Fruit fly (Drosophila melanogaster) whole organism, wandering third instar larva: ENCODE results near the gene CG42578.

Source experiments
- Abd-B ChIP-seq: fragments of >200 bp; optimal IDR thresholded peaks from 2 replicates; lab custom pipeline; 2017; ENCODE audit warnings: missing biosample characterization, missing genetic modification characterization
- CG32264 ChIP-seq: fragments of 200-800 bp; sonication (Bioruptor generic); optimal IDR thresholded peaks from 2 replicates; lab custom pipeline; 2016; ENCODE audit warnings: missing biosample characterization, missing genetic modification characterization
- CG9705 ChIP-seq: fragments of 200-800 bp; sonication (Bioruptor generic); optimal IDR thresholded peaks from 2 replicates; lab custom pipeline; 2018; ENCODE audit warnings: missing biosample characterization, mild to moderate bottlenecking, missing genetic modification characterization
- CrebA ChIP-seq: fragments of 200-800 bp; sonication (Bioruptor generic); optimal IDR thresholded peaks from 2 replicates; lab custom pipeline; 2016; ENCODE audit warnings: missing biosample characterization, mild to moderate bottlenecking, missing genetic modification characterization, borderline replicate concordance
- Dfd ChIP-seq: fragments of >200 bp; optimal IDR thresholded peaks from 2 replicates; lab custom pipeline; 2017; ENCODE audit warnings: missing biosample characterization, missing genetic modification characterization
- Dif ChIP-seq: fragments of 200-275, 200-300 bp; sonication (Bioruptor generic); optimal IDR thresholded peaks from 2 replicates; lab custom pipeline; 2018; ENCODE audit warnings: missing biosample characterization, missing genetic modification characterization; ENCODE audit not compliant: partially characterized antibody
- GATAd ChIP-seq: sonication (Bioruptor generic); optimal IDR thresholded peaks from 2 replicates; lab custom pipeline; 2016; ENCODE audit warnings: missing biosample characterization, missing genetic modification characterization
- HLH106 ChIP-seq: fragments of 200-800 bp; optimal IDR thresholded peaks from 3 replicates; lab custom pipeline; 2019; ENCODE audit warnings: missing biosample characterization, mild to moderate bottlenecking, missing genetic modification characterization, moderate library complexity
- Hnf4 ChIP-seq: fragments of 200-800 bp; sonication (Bioruptor generic); optimal IDR thresholded peaks from 2 replicates; lab custom pipeline; 2016; ENCODE audit warnings: missing biosample characterization, mild to moderate bottlenecking, missing genetic modification characterization
- Hr78 ChIP-seq: fragments of >200 bp; optimal IDR thresholded peaks from 2 replicates; lab custom pipeline; 2017; ENCODE audit warnings: missing biosample characterization, missing genetic modification characterization
- Hr83 ChIP-seq: fragments of 200-300 bp; sonication (Bioruptor generic); optimal IDR thresholded peaks from 2 replicates; lab custom pipeline; 2016; ENCODE audit warnings: missing biosample characterization, mild to moderate bottlenecking, missing genetic modification characterization, moderate library complexity; ENCODE audit not compliant: poor library complexity, severe bottlenecking
- Jra ChIP-seq: sonication (Bioruptor generic); optimal IDR thresholded peaks from 2 replicates; lab custom pipeline; 2016; ENCODE audit warnings: missing biosample characterization, missing genetic modification characterization
- Mio ChIP-seq: sonication (Bioruptor generic); optimal IDR thresholded peaks from 2 replicates; lab custom pipeline; 2016; ENCODE audit warnings: missing biosample characterization, missing genetic modification characterization
- Myc ChIP-seq: fragments of >200 bp; optimal IDR thresholded peaks from 2 replicates; lab custom pipeline; 2017
- N ChIP-seq: fragments of >200 bp; optimal IDR thresholded peaks from 2 replicates; lab custom pipeline; 2018; ENCODE audit warnings: missing biosample characterization, missing external identifiers, missing genetic modification characterization
- OdsH ChIP-seq: fragments of 200-800 bp; sonication (Bioruptor generic); optimal IDR thresholded peaks from 2 replicates; lab custom pipeline; 2016; ENCODE audit warnings: missing biosample characterization, mild to moderate bottlenecking, missing genetic modification characterization
- Rel ChIP-seq, 2 experiments: fragments of 200-800 bp; sonication (Bioruptor generic) in 1 of 2; optimal IDR thresholded peaks; 2 replicates in 1 of 2; 3 replicates in 1 of 2; lab custom pipeline; 2016 to 2019; ENCODE audit warnings: mild to moderate bottlenecking in 2 of 2, missing biosample characterization in 2 of 2, missing genetic modification characterization in 2 of 2, moderate library complexity in 1 of 2
- Sp1 ChIP-seq: fragments of 200-800 bp; sonication (Bioruptor generic); optimal IDR thresholded peaks from 3 replicates; lab custom pipeline; 2019; ENCODE audit warnings: missing biosample characterization, mild to moderate bottlenecking, missing genetic modification characterization, moderate library complexity
- Vsx2 ChIP-seq: fragments of 200-300, 225-300 bp; sonication (Bioruptor generic); optimal IDR thresholded peaks from 2 replicates; lab custom pipeline; 2018; ENCODE audit warnings: missing biosample characterization, missing genetic modification characterization; ENCODE audit not compliant: partially characterized antibody
- br ChIP-seq: fragments of 200-800 bp; sonication (Bioruptor generic); optimal IDR thresholded peaks from 2 replicates; lab custom pipeline; 2016; ENCODE audit warnings: missing biosample characterization, missing genetic modification characterization
- brk ChIP-seq: fragments of 200-800 bp; sonication (Bioruptor generic); optimal IDR thresholded peaks from 2 replicates; lab custom pipeline; 2016; ENCODE audit warnings: missing biosample characterization, mild to moderate bottlenecking, missing genetic modification characterization
- dl ChIP-seq, 2 experiments: fragments of 175-275, 200-275 bp in 1 of 2; fragments of 200-275 bp in 1 of 2; sonication (Bioruptor generic); optimal IDR thresholded peaks; lab custom pipeline; 2018; ENCODE audit warnings: mild to moderate bottlenecking in 2 of 2, missing biosample characterization in 2 of 2, missing genetic modification characterization in 2 of 2, moderate library complexity in 2 of 2; ENCODE audit not compliant: partially characterized antibody in 2 of 2, insufficient read depth in 1 of 2
- dmrt93B ChIP-seq: fragments of 200-800 bp; sonication (Bioruptor generic); optimal IDR thresholded peaks from 2 replicates; lab custom pipeline; 2018; ENCODE audit warnings: missing biosample characterization, mild to moderate bottlenecking, missing genetic modification characterization
- dsf ChIP-seq: sonication (Bioruptor generic); optimal IDR thresholded peaks from 2 replicates; lab custom pipeline; 2016; ENCODE audit warnings: missing biosample characterization, missing genetic modification characterization, borderline replicate concordance
- ey ChIP-seq: fragments of 200-800 bp; sonication (Bioruptor generic); optimal IDR thresholded peaks from 2 replicates; lab custom pipeline; 2016; ENCODE audit warnings: missing biosample characterization, missing genetic modification characterization
- foxo ChIP-seq, 2 experiments: fragments of 200-800 bp; sonication (Bioruptor generic); optimal IDR thresholded peaks; 2 replicates in 1 of 2; 3 replicates in 1 of 2; lab custom pipeline; 2016 to 2017; ENCODE audit warnings: missing biosample characterization in 2 of 2, missing genetic modification characterization in 2 of 2
- fru ChIP-seq: fragments of 200-800 bp; sonication (Bioruptor generic); optimal IDR thresholded peaks from 3 replicates; lab custom pipeline; 2016; ENCODE audit warnings: missing biosample characterization, mild to moderate bottlenecking, missing genetic modification characterization
- h ChIP-seq: fragments of 200-800 bp; sonication (Bioruptor generic); optimal IDR thresholded peaks from 3 replicates; lab custom pipeline; 2016; ENCODE audit warnings: missing biosample characterization, mild to moderate bottlenecking, missing genetic modification characterization
- jim ChIP-seq: fragments of 175-275, 200-325 bp; sonication (Bioruptor generic); optimal IDR thresholded peaks from 2 replicates; lab custom pipeline; 2016; ENCODE audit warnings: missing biosample characterization, mild to moderate bottlenecking, missing genetic modification characterization
- lola ChIP-seq: fragments of >200 bp; optimal IDR thresholded peaks from 2 replicates; lab custom pipeline; 2017; ENCODE audit warnings: missing biosample characterization, missing genetic modification characterization
- pan ChIP-seq: fragments of >200 bp; optimal IDR thresholded peaks from 2 replicates; lab custom pipeline; 2017
- psq ChIP-seq: fragments of 200-800 bp; sonication (Bioruptor generic); optimal IDR thresholded peaks from 3 replicates; lab custom pipeline; 2017; ENCODE audit warnings: missing biosample characterization, mild to moderate bottlenecking, missing genetic modification characterization, moderate library complexity
- rgr ChIP-seq: fragments of 200-800 bp; sonication (Bioruptor generic); optimal IDR thresholded peaks from 3 replicates; lab custom pipeline; 2016; ENCODE audit warnings: missing biosample characterization, mild to moderate bottlenecking, missing genetic modification characterization
- sage ChIP-seq: fragments of 200-800 bp; sonication (Bioruptor generic); optimal IDR thresholded peaks from 2 replicates; lab custom pipeline; 2016; ENCODE audit warnings: missing biosample characterization, mild to moderate bottlenecking, missing genetic modification characterization
- sv ChIP-seq: fragments of 200-800 bp; sonication (Bioruptor generic); optimal IDR thresholded peaks from 3 replicates; lab custom pipeline; 2016; ENCODE audit warnings: missing biosample characterization, missing genetic modification characterization
- tai ChIP-seq: sonication (Bioruptor generic); optimal IDR thresholded peaks from 2 replicates; lab custom pipeline; 2016; ENCODE audit warnings: missing biosample characterization, missing genetic modification characterization
- usp ChIP-seq: fragments of >200 bp; optimal IDR thresholded peaks from 2 replicates; lab custom pipeline; 2017; ENCODE audit warnings: missing biosample characterization, missing genetic modification characterization
- woc ChIP-seq: sonication (Bioruptor generic); optimal IDR thresholded peaks from 2 replicates; lab custom pipeline; 2016; ENCODE audit warnings: missing biosample characterization, mild to moderate bottlenecking, missing genetic modification characterization

CG42578 gene

DNA sequence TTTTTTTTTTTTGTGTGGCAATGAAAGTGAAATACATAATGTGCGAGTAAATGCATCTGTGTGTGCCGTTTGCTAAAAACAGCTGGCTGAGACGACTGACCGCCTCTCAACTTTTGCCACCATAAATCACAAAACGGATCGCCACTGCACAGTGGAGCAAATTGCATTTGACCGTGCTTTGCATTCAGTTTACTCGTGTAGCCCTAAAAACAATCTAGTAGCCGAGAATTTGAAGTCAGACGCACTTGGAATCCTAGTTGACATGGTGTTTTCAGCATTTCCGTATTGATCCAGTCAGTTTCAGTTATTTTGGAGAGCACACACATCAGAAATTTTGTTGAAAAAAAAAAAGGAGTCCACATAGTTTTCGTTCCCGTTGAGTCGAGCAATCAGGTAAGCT is 39.7 kb downstream of the CG42578 start, which contains the start of gene CG15461:
Gene CG15461, plus strand, starts transcription at position 301 of the 400 bp plus-strand sequence.
- TF ChIP-seq CG32264 (GFP tag; lab: Kevin White, UChicago): no peak
- no peak for TF ChIP-seq lola
- no peak for TF ChIP-seq psq (GFP tag; lab: Kevin White, UChicago)
- TF ChIP-seq Dif: no peak
- TF ChIP-seq GATAd (GFP tag; lab: Kevin White, UChicago): no peak
- TF ChIP-seq Myc (lab: Kevin White, UChicago): no peak
- no peak for TF ChIP-seq Hr83 (GFP tag; lab: Kevin White, UChicago)
- TF ChIP-seq CG9705 (GFP tag; lab: Kevin White, UChicago): no peak
- no peak for TF ChIP-seq Rel (GFP tag; optimal IDR thresholded peaks at IDR 0.05; lab: Kevin White, UChicago)
- no peak for TF ChIP-seq Rel (tag; optimal IDR thresholded peaks at IDR 0.05; lab: Kevin White, UChicago)
- no peak for TF ChIP-seq dmrt93B (GFP tag; lab: Kevin White, UChicago)
- no peak for TF ChIP-seq fru (GFP tag; lab: Kevin White, UChicago)
- no peak for TF ChIP-seq HLH106 (tag; lab: Kevin White, UChicago)
- TF ChIP-seq dl (GFP tag; optimal IDR thresholded peaks at IDR 0.05; lab: Kevin White, UChicago; ENCODE audit: insufficient read depth in 1 of 2, partially characterized antibody in 2 of 2): no peak
- TF ChIP-seq brk (GFP tag; lab: Kevin White, UChicago): no peak

dm6 chrX:20488701-20489122 is 42.5 kb downstream of the CG42578 start:
- peak in 1 of 2 experiments; percentile 55 for TF ChIP-seq foxo (GFP tag; optimal IDR thresholded peaks at IDR 0.05; lab: Kevin White, UChicago)
- peak; percentile 45 for TF ChIP-seq OdsH (GFP tag; lab: Kevin White, UChicago)
- TF ChIP-seq fru (GFP tag; lab: Kevin White, UChicago): peak; percentile 70
- TF ChIP-seq Mio (GFP tag; lab: Kevin White, UChicago): no peak
- no peak for TF ChIP-seq Hr83 (GFP tag; lab: Kevin White, UChicago)
- TF ChIP-seq Dif: no peak
- TF ChIP-seq dl (GFP tag; optimal IDR thresholded peaks at IDR 0.05; lab: Kevin White, UChicago; ENCODE audit: insufficient read depth in 1 of 2, partially characterized antibody in 2 of 2): no peak
- TF ChIP-seq Jra (GFP tag; lab: Kevin White, UChicago): no peak
- TF ChIP-seq Dfd (GFP tag; lab: Kevin White, UChicago): no peak
- no peak for TF ChIP-seq tai (GFP tag; lab: Kevin White, UChicago)
- TF ChIP-seq Vsx2 (GFP tag; lab: Kevin White, UChicago): no peak
- TF ChIP-seq sv: no peak
- peak; percentile 60 for TF ChIP-seq dmrt93B (GFP tag; lab: Kevin White, UChicago)
- peak; percentile 33 for TF ChIP-seq psq (GFP tag; lab: Kevin White, UChicago)
- TF ChIP-seq Rel (GFP tag; optimal IDR thresholded peaks at IDR 0.05; lab: Kevin White, UChicago): no peak
- TF ChIP-seq Rel (tag; optimal IDR thresholded peaks at IDR 0.05; lab: Kevin White, UChicago): no peak
- no peak for TF ChIP-seq Abd-B
- peak; percentile 48 for TF ChIP-seq rgr
- no peak for TF ChIP-seq N (GFP tag; lab: Kevin White, UChicago)
- no peak for TF ChIP-seq GATAd (GFP tag; lab: Kevin White, UChicago)
- peak; percentile 19 for TF ChIP-seq Hnf4
- peak; percentile 54 for TF ChIP-seq woc (GFP tag; lab: Kevin White, UChicago)
- no peak for TF ChIP-seq usp (GFP tag; lab: Kevin White, UChicago)
- no peak for TF ChIP-seq CG9705 (GFP tag; lab: Kevin White, UChicago)
- no peak for TF ChIP-seq CrebA (GFP tag; lab: Kevin White, UChicago)
- no peak for TF ChIP-seq jim (GFP tag; lab: Kevin White, UChicago)
- TF ChIP-seq h (GFP tag; lab: Kevin White, UChicago): peak; percentile 64
- no peak for TF ChIP-seq lola
- TF ChIP-seq sage (GFP tag; lab: Kevin White, UChicago): no peak
- peak; percentile 55 for TF ChIP-seq Sp1 (GFP tag; lab: Kevin White, UChicago)
- no peak for TF ChIP-seq dsf (GFP tag; lab: Kevin White, UChicago)
- TF ChIP-seq brk (GFP tag; lab: Kevin White, UChicago): no peak
- TF ChIP-seq ey (GFP tag; lab: Kevin White, UChicago): peak; percentile 43
- TF ChIP-seq Myc (lab: Kevin White, UChicago): no peak
- TF ChIP-seq CG32264 (GFP tag; lab: Kevin White, UChicago): no peak
- peak; percentile 32 for TF ChIP-seq br (GFP tag; lab: Kevin White, UChicago)
- TF ChIP-seq pan: no peak
- peak; percentile 47 for TF ChIP-seq HLH106 (tag; lab: Kevin White, UChicago)
- no peak for TF ChIP-seq Hr78
